Fruit fly (Drosophila melanogaster) whole organism, embryonic: ENCODE data around the gene mRpS23.

Source experiments
- CG1024 ChIP-seq: fragments of 200-800 bp; sonication (Bioruptor generic); IDR thresholded peaks from 2 replicates; pipeline ENCODE4 v1.3.6; 2022; ENCODE audit warnings: missing biosample characterization, missing genetic modification characterization
- CG2116 ChIP-seq: fragments of 200-800 bp; sonication (Bioruptor generic); optimal IDR thresholded peaks from 3 replicates; lab custom pipeline; 2018; ENCODE audit warnings: missing biosample characterization, mild to moderate bottlenecking, missing genetic modification characterization
- CG5180 ChIP-seq: fragments of 200-800 bp; sonication (Bioruptor generic); optimal IDR thresholded peaks from 3 replicates; lab custom pipeline; 2017; ENCODE audit warnings: missing biosample characterization, missing genetic modification characterization, mild to moderate bottlenecking, moderate library complexity, missing genetic modification reagents
- CG7271 ChIP-seq: fragments of 200-800 bp; sonication (Bioruptor generic); optimal IDR thresholded peaks from 2 replicates; lab custom pipeline; 2018; ENCODE audit warnings: missing biosample characterization, mild to moderate bottlenecking, missing genetic modification characterization, moderate library complexity
- CG7786 ChIP-seq: fragments of 200-800 bp; sonication (Bioruptor generic); optimal IDR thresholded peaks from 2 replicates; lab custom pipeline; 2016; ENCODE audit warnings: missing biosample characterization, missing genetic modification characterization
- Dfd ChIP-seq, 2 experiments: fragments of >200 bp; optimal IDR thresholded peaks; 2 replicates each; lab custom pipeline; 2017; ENCODE audit warnings: missing biosample characterization in 2 of 2, missing genetic modification characterization in 2 of 2
- h ChIP-seq: fragments of >200 bp; optimal IDR thresholded peaks from 2 replicates; lab custom pipeline; 2017
- nerfin-1 ChIP-seq: fragments of 200-800 bp; sonication (Bioruptor generic); optimal IDR thresholded peaks from 3 replicates; lab custom pipeline; 2019; ENCODE audit warnings: missing biosample characterization, mild to moderate bottlenecking, missing genetic modification characterization, moderate library complexity
- pb ChIP-seq: fragments of 200-800 bp; sonication (Bioruptor generic); optimal IDR thresholded peaks from 3 replicates; lab custom pipeline; 2016; ENCODE audit warnings: missing biosample characterization, missing genetic modification characterization
- peb ChIP-seq: fragments of 200-800 bp; sonication (Bioruptor generic); IDR thresholded peaks from 2 replicates; pipeline ENCODE4 v1.3.6; 2022; ENCODE audit warnings: missing biosample characterization, missing genetic modification characterization

- no peak for TF ChIP-seq Dfd (GFP tag; optimal IDR thresholded peaks at IDR 0.05; lab: Kevin White, UChicago)
- TF ChIP-seq nerfin-1 (tag; lab: Kevin White, UChicago), result no peak
- TF ChIP-seq h (lab: Kevin White, UChicago), result no peak
- TF ChIP-seq CG7271 (tag; lab: Kevin White, UChicago), result no peak
- no peak for TF ChIP-seq peb (GFP tag; lab: Robert Waterston, UW)
- TF ChIP-seq CG1024 (GFP tag; lab: Robert Waterston, UW), result no peak
- TF ChIP-seq CG2116, result no peak
- TF ChIP-seq CG7786 (GFP tag; lab: Kevin White, UChicago), result no peak
- no peak for TF ChIP-seq CG5180
- TF ChIP-seq pb, result no peak
Measured at dm6 chr2L:13807959-13808358, 26.9 kb downstream of the mRpS23 start.
